Worm (Caenorhabditis elegans): ENCODE results near the gene F45E1.5.

Gene F45E1.5

ce11 chrX:8029080-8029479 lies 52.6 kb downstream of the F45E1.5 start, which contains the start of gene C34D10.1:
Gene C34D10.1 (plus strand): TSS chrX:8029479.
- TF ChIP-seq lsy-2 (tag; optimal IDR thresholded peaks at IDR 0.05) (peak in 1 of 2 experiments; percentile 77), sma-9 (GFP tag; optimal IDR thresholded peaks at IDR 0.05) (peak; percentile 69), sma-9 (tag; optimal IDR thresholded peaks at IDR 0.05) (no peak), nhr-11 (tag; optimal IDR thresholded peaks at IDR 0.05) (no peak), lin-11 (tag; optimal IDR thresholded peaks at IDR 0.05) (peak; percentile 73), unc-62 (GFP tag; optimal IDR thresholded peaks at IDR 0.05) (no peak), mdl-1 (tag; optimal IDR thresholded peaks at IDR 0.05) (peak in 1 of 2 experiments; percentile 2), aly-2 (tag; optimal IDR thresholded peaks at IDR 0.05) (no peak), ama-1 (optimal IDR thresholded peaks at IDR 0.05) (peak; percentile 22), mbf-1 (tag; optimal IDR thresholded peaks at IDR 0.05) (no peak), Y55F3AM.14 (GFP tag; optimal IDR thresholded peaks at IDR 0.05) (no peak), elt-3 (tag; optimal IDR thresholded peaks at IDR 0.05) (no peak), gmeb-1 (tag; optimal IDR thresholded peaks at IDR 0.05) (peak; percentile 56), peb-1 (tag; optimal IDR thresholded peaks at IDR 0.05) (no peak), zag-1 (tag; optimal IDR thresholded peaks at IDR 0.05) (no peak), lin-39 (tag; optimal IDR thresholded peaks at IDR 0.05) (no peak), skn-1 (tag; optimal IDR thresholded peaks at IDR 0.05) (no peak), alr-1 (tag; optimal IDR thresholded peaks at IDR 0.05) (no peak), unc-55 (GFP tag; optimal IDR thresholded peaks at IDR 0.05) (no peak), elt-1 (tag; optimal IDR thresholded peaks at IDR 0.05) (no peak), fos-1 (tag; optimal IDR thresholded peaks at IDR 0.05) (peak; percentile 63), sma-3 (GFP tag; optimal IDR thresholded peaks at IDR 0.05) (peak; percentile 76), nhr-6 (tag; optimal IDR thresholded peaks at IDR 0.05) (peak; percentile 21), unc-39 (tag; optimal IDR thresholded peaks at IDR 0.05) (no peak), mab-5 (tag; optimal IDR thresholded peaks at IDR 0.05) (no peak), F13H6.1 (tag; optimal IDR thresholded peaks at IDR 0.05) (peak; percentile 61), nhr-25 (tag; optimal IDR thresholded peaks at IDR 0.05) (peak; percentile 82), sem-4 (tag; optimal IDR thresholded peaks at IDR 0.05) (peak; percentile 86), nhr-23 (tag; optimal IDR thresholded peaks at IDR 0.05) (no peak), snpc-4 (tag; optimal IDR thresholded peaks at IDR 0.05) (peak; percentile 14), ztf-4 (tag; optimal IDR thresholded peaks at IDR 0.05) (peak; percentile 77), nhr-129 (tag; optimal IDR thresholded peaks at IDR 0.05) (peak; percentile 83), nhr-12 (tag; optimal IDR thresholded peaks at IDR 0.05) (no peak), lin-13 (GFP tag; optimal IDR thresholded peaks at IDR 0.05) (peak; percentile 67), crh-2 (tag; optimal IDR thresholded peaks at IDR 0.05) (peak; percentile 73), nhr-21 (tag; optimal IDR thresholded peaks at IDR 0.05) (peak; percentile 57), C34F6.9 (tag; optimal IDR thresholded peaks at IDR 0.05) (peak; percentile 58), ztf-11 (tag; optimal IDR thresholded peaks at IDR 0.05) (no peak), nhr-77 (tag; optimal IDR thresholded peaks at IDR 0.05) (no peak), blmp-1 (tag; optimal IDR thresholded peaks at IDR 0.05; ENCODE audit: insufficient read depth) (peak; percentile 65), ceh-16 (tag; optimal IDR thresholded peaks at IDR 0.05) (no peak), nhr-237 (tag; optimal IDR thresholded peaks at IDR 0.05) (no peak), dmd-4 (tag; optimal IDR thresholded peaks at IDR 0.05) (no peak), ceh-82 (tag; optimal IDR thresholded peaks at IDR 0.05) (no peak), ZK546.5 (tag; optimal IDR thresholded peaks at IDR 0.05) (no peak), R02D3.7 (tag; optimal IDR thresholded peaks at IDR 0.05) (no peak), nhr-10 (tag; optimal IDR thresholded peaks at IDR 0.05) (no peak), ztf-1 (GFP tag; conservative IDR thresholded peaks at IDR 0.05) (no peak), egl-27 (tag; optimal IDR thresholded peaks at IDR 0.05) (peak; percentile 28)

Measured in whole organism, L2 larva.